Fruit fly (Drosophila melanogaster) whole organism, wandering third instar larva: ENCODE data around the gene RpS17.

Experiments used
- Abd-B ChIP-seq: fragments of >200 bp; optimal IDR thresholded peaks from 2 replicates; lab custom pipeline; 2017; ENCODE audit warnings: missing biosample characterization, missing genetic modification characterization
- CG32264 ChIP-seq: fragments of 200-800 bp; sonication (Bioruptor generic); optimal IDR thresholded peaks from 2 replicates; lab custom pipeline; 2016; ENCODE audit warnings: missing biosample characterization, missing genetic modification characterization
- CG9705 ChIP-seq: fragments of 200-800 bp; sonication (Bioruptor generic); optimal IDR thresholded peaks from 2 replicates; lab custom pipeline; 2018; ENCODE audit warnings: missing biosample characterization, mild to moderate bottlenecking, missing genetic modification characterization
- CrebA ChIP-seq: fragments of 200-800 bp; sonication (Bioruptor generic); optimal IDR thresholded peaks from 2 replicates; lab custom pipeline; 2016; ENCODE audit warnings: missing biosample characterization, mild to moderate bottlenecking, missing genetic modification characterization, borderline replicate concordance
- Dfd ChIP-seq: fragments of >200 bp; optimal IDR thresholded peaks from 2 replicates; lab custom pipeline; 2017; ENCODE audit warnings: missing biosample characterization, missing genetic modification characterization
- Dif ChIP-seq: fragments of 200-275, 200-300 bp; sonication (Bioruptor generic); optimal IDR thresholded peaks from 2 replicates; lab custom pipeline; 2018; ENCODE audit warnings: missing biosample characterization, missing genetic modification characterization; ENCODE audit not compliant: partially characterized antibody
- GATAd ChIP-seq: sonication (Bioruptor generic); optimal IDR thresholded peaks from 2 replicates; lab custom pipeline; 2016; ENCODE audit warnings: missing biosample characterization, missing genetic modification characterization
- HLH106 ChIP-seq: fragments of 200-800 bp; optimal IDR thresholded peaks from 3 replicates; lab custom pipeline; 2019; ENCODE audit warnings: missing biosample characterization, mild to moderate bottlenecking, missing genetic modification characterization, moderate library complexity
- Hnf4 ChIP-seq: fragments of 200-800 bp; sonication (Bioruptor generic); optimal IDR thresholded peaks from 2 replicates; lab custom pipeline; 2016; ENCODE audit warnings: missing biosample characterization, mild to moderate bottlenecking, missing genetic modification characterization
- Hr78 ChIP-seq: fragments of >200 bp; optimal IDR thresholded peaks from 2 replicates; lab custom pipeline; 2017; ENCODE audit warnings: missing biosample characterization, missing genetic modification characterization
- Hr83 ChIP-seq: fragments of 200-300 bp; sonication (Bioruptor generic); optimal IDR thresholded peaks from 2 replicates; lab custom pipeline; 2016; ENCODE audit warnings: missing biosample characterization, mild to moderate bottlenecking, missing genetic modification characterization, moderate library complexity; ENCODE audit not compliant: poor library complexity, severe bottlenecking
- Jra ChIP-seq: sonication (Bioruptor generic); optimal IDR thresholded peaks from 2 replicates; lab custom pipeline; 2016; ENCODE audit warnings: missing biosample characterization, missing genetic modification characterization
- Mio ChIP-seq: sonication (Bioruptor generic); optimal IDR thresholded peaks from 2 replicates; lab custom pipeline; 2016; ENCODE audit warnings: missing biosample characterization, missing genetic modification characterization
- Myc ChIP-seq: fragments of >200 bp; optimal IDR thresholded peaks from 2 replicates; lab custom pipeline; 2017
- N ChIP-seq: fragments of >200 bp; optimal IDR thresholded peaks from 2 replicates; lab custom pipeline; 2018; ENCODE audit warnings: missing biosample characterization, missing external identifiers, missing genetic modification characterization
- OdsH ChIP-seq: fragments of 200-800 bp; sonication (Bioruptor generic); optimal IDR thresholded peaks from 2 replicates; lab custom pipeline; 2016; ENCODE audit warnings: missing biosample characterization, mild to moderate bottlenecking, missing genetic modification characterization
- Rel ChIP-seq, 2 experiments: fragments of 200-800 bp; sonication (Bioruptor generic) in 1 of 2; optimal IDR thresholded peaks; 2 replicates in 1 of 2; 3 replicates in 1 of 2; lab custom pipeline; 2016 to 2019; ENCODE audit warnings: mild to moderate bottlenecking in 2 of 2, missing biosample characterization in 2 of 2, missing genetic modification characterization in 2 of 2, moderate library complexity in 1 of 2
- Sp1 ChIP-seq: fragments of 200-800 bp; sonication (Bioruptor generic); optimal IDR thresholded peaks from 3 replicates; lab custom pipeline; 2019; ENCODE audit warnings: missing biosample characterization, mild to moderate bottlenecking, missing genetic modification characterization, moderate library complexity
- Vsx2 ChIP-seq: fragments of 200-300, 225-300 bp; sonication (Bioruptor generic); optimal IDR thresholded peaks from 2 replicates; lab custom pipeline; 2018; ENCODE audit warnings: missing biosample characterization, missing genetic modification characterization; ENCODE audit not compliant: partially characterized antibody
- br ChIP-seq: fragments of 200-800 bp; sonication (Bioruptor generic); optimal IDR thresholded peaks from 2 replicates; lab custom pipeline; 2016; ENCODE audit warnings: missing biosample characterization, missing genetic modification characterization
- brk ChIP-seq: fragments of 200-800 bp; sonication (Bioruptor generic); optimal IDR thresholded peaks from 2 replicates; lab custom pipeline; 2016; ENCODE audit warnings: missing biosample characterization, mild to moderate bottlenecking, missing genetic modification characterization
- dl ChIP-seq, 2 experiments: fragments of 175-275, 200-275 bp in 1 of 2; fragments of 200-275 bp in 1 of 2; sonication (Bioruptor generic); optimal IDR thresholded peaks; lab custom pipeline; 2018; ENCODE audit warnings: mild to moderate bottlenecking in 2 of 2, missing biosample characterization in 2 of 2, missing genetic modification characterization in 2 of 2, moderate library complexity in 2 of 2; ENCODE audit not compliant: partially characterized antibody in 2 of 2, insufficient read depth in 1 of 2
- dmrt93B ChIP-seq: fragments of 200-800 bp; sonication (Bioruptor generic); optimal IDR thresholded peaks from 2 replicates; lab custom pipeline; 2018; ENCODE audit warnings: missing biosample characterization, mild to moderate bottlenecking, missing genetic modification characterization
- dsf ChIP-seq: sonication (Bioruptor generic); optimal IDR thresholded peaks from 2 replicates; lab custom pipeline; 2016; ENCODE audit warnings: missing biosample characterization, missing genetic modification characterization, borderline replicate concordance
- ey ChIP-seq: fragments of 200-800 bp; sonication (Bioruptor generic); optimal IDR thresholded peaks from 2 replicates; lab custom pipeline; 2016; ENCODE audit warnings: missing biosample characterization, missing genetic modification characterization
- foxo ChIP-seq, 2 experiments: fragments of 200-800 bp; sonication (Bioruptor generic); optimal IDR thresholded peaks; 2 replicates in 1 of 2; 3 replicates in 1 of 2; lab custom pipeline; 2016 to 2017; ENCODE audit warnings: missing biosample characterization in 2 of 2, missing genetic modification characterization in 2 of 2
- fru ChIP-seq: fragments of 200-800 bp; sonication (Bioruptor generic); optimal IDR thresholded peaks from 3 replicates; lab custom pipeline; 2016; ENCODE audit warnings: missing biosample characterization, mild to moderate bottlenecking, missing genetic modification characterization
- h ChIP-seq: fragments of 200-800 bp; sonication (Bioruptor generic); optimal IDR thresholded peaks from 3 replicates; lab custom pipeline; 2016; ENCODE audit warnings: missing biosample characterization, mild to moderate bottlenecking, missing genetic modification characterization
- jim ChIP-seq: fragments of 175-275, 200-325 bp; sonication (Bioruptor generic); optimal IDR thresholded peaks from 2 replicates; lab custom pipeline; 2016; ENCODE audit warnings: missing biosample characterization, mild to moderate bottlenecking, missing genetic modification characterization
- lola ChIP-seq: fragments of >200 bp; optimal IDR thresholded peaks from 2 replicates; lab custom pipeline; 2017; ENCODE audit warnings: missing biosample characterization, missing genetic modification characterization
- pan ChIP-seq: fragments of >200 bp; optimal IDR thresholded peaks from 2 replicates; lab custom pipeline; 2017
- psq ChIP-seq: fragments of 200-800 bp; sonication (Bioruptor generic); optimal IDR thresholded peaks from 3 replicates; lab custom pipeline; 2017; ENCODE audit warnings: missing biosample characterization, mild to moderate bottlenecking, missing genetic modification characterization, moderate library complexity
- rgr ChIP-seq: fragments of 200-800 bp; sonication (Bioruptor generic); optimal IDR thresholded peaks from 3 replicates; lab custom pipeline; 2016; ENCODE audit warnings: missing biosample characterization, mild to moderate bottlenecking, missing genetic modification characterization
- sage ChIP-seq: fragments of 200-800 bp; sonication (Bioruptor generic); optimal IDR thresholded peaks from 2 replicates; lab custom pipeline; 2016; ENCODE audit warnings: missing biosample characterization, mild to moderate bottlenecking, missing genetic modification characterization
- sv ChIP-seq: fragments of 200-800 bp; sonication (Bioruptor generic); optimal IDR thresholded peaks from 3 replicates; lab custom pipeline; 2016; ENCODE audit warnings: missing biosample characterization, missing genetic modification characterization
- tai ChIP-seq: sonication (Bioruptor generic); optimal IDR thresholded peaks from 2 replicates; lab custom pipeline; 2016; ENCODE audit warnings: missing biosample characterization, missing genetic modification characterization
- usp ChIP-seq: fragments of >200 bp; optimal IDR thresholded peaks from 2 replicates; lab custom pipeline; 2017; ENCODE audit warnings: missing biosample characterization, missing genetic modification characterization
- woc ChIP-seq: sonication (Bioruptor generic); optimal IDR thresholded peaks from 2 replicates; lab custom pipeline; 2016; ENCODE audit warnings: missing biosample characterization, mild to moderate bottlenecking, missing genetic modification characterization

Gene RpS17

DNA sequence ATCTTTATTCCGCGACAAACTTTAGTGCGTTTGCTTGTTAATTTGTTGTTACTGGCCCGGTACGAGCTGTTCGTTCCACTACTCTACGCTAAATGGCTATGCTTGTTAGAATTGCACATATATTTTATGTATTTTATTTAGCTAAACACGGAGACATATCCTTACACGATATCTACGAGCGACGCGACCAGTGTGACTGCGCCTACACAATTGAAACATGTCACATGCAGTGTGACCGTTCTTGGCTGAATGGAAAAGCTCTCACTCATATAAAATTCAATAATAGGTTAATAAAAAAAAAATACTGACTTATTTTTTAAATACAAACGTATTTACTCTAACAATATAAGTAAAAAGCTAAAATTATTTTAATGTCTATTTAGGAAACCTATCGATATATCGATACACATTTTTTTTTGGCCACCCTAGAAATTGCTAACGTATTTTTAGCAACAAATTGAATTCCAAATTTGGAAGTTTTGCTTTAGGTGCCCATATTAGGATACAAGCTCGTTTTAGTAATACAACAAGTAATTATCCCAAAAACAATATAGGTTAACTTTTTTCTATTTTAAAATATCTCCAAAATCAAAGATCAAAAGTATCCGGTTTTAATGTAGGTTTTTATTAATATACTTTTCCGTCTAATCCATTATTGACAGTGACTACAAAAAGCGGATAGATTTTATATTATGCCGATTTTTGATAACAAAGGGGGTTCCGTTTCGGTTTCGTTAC lies 30.4 kb downstream of the RpS17 start, which contains the start of gene CG4080 (continued):
- TF ChIP-seq dsf (GFP tag; lab: Kevin White, UChicago) (peak; percentile 2), rgr (peak; percentile 40), Abd-B (GFP tag; lab: Kevin White, UChicago) (no peak), CG9705 (GFP tag; lab: Kevin White, UChicago) (no peak), Hr83 (peak; percentile 25), Sp1 (GFP tag; lab: Kevin White, UChicago) (peak; percentile 50), CG32264 (GFP tag; lab: Kevin White, UChicago) (peak; percentile 23)

- no peak for TF ChIP-seq brk (GFP tag; lab: Kevin White, UChicago)
- peak in 1 of 2 experiments; percentile 36 for TF ChIP-seq foxo (GFP tag; optimal IDR thresholded peaks at IDR 0.05; lab: Kevin White, UChicago)
- TF ChIP-seq Rel (GFP tag; optimal IDR thresholded peaks at IDR 0.05; lab: Kevin White, UChicago) = no peak
- peak; percentile 51 for TF ChIP-seq Rel (tag; optimal IDR thresholded peaks at IDR 0.05; lab: Kevin White, UChicago)
These were observed 31.1 kb downstream of the RpS17 start for dm6 chr3L:9398435-9398981.

DNA sequence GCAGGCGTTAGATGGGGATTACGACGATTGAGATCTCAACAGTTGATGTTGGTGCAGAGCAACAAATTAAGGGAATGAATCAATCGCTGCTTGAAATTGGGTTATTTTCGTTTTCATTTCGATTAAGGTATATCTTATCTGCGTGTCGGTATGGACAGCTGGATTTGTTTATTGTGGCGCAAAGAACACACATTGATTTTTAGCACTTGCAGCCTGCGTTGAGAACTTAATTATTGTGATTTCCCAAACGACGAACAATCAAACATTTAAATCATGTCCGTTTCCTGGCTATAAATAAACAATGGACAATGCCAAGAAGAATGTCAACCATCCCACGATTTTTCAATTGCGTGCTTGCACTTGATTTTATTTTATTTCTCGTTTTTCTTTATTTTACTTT lies 31.6 kb downstream of the RpS17 start:
- TF ChIP-seq Sp1 (GFP tag; lab: Kevin White, UChicago) (no peak), Jra (GFP tag; lab: Kevin White, UChicago) (no peak), Hr83 (no peak), CG9705 (GFP tag; lab: Kevin White, UChicago) (no peak), Myc (no peak), Abd-B (GFP tag; lab: Kevin White, UChicago) (no peak), woc (GFP tag; lab: Kevin White, UChicago) (peak; percentile 18), tai (GFP tag; lab: Kevin White, UChicago) (peak; percentile 12), brk (GFP tag; lab: Kevin White, UChicago) (no peak), Rel (GFP tag; optimal IDR thresholded peaks at IDR 0.05; lab: Kevin White, UChicago) (no peak), Rel (tag; optimal IDR thresholded peaks at IDR 0.05; lab: Kevin White, UChicago) (peak; percentile 62), ey (GFP tag; lab: Kevin White, UChicago) (no peak), Mio (GFP tag; lab: Kevin White, UChicago) (no peak)

DNA sequence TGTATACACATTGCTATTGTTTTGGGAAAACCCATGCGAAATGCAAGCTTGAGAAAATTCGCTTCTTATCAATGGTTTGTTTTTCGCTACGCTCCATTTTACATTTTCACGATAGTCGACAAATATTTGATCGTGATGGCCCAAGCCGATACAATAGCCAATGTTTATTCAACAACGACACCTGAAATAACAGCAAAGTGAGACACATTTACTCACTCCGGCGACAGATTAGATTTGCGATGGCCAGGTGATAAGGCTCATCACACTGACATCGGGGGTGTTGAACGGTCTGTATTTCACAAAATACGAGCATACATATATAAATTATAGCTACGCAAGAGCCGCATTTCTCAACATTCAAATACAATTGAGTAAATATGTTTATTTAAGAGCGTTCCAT lies 32.5 kb downstream of the RpS17 start:
- TF ChIP-seq Myc = no peak
- TF ChIP-seq dmrt93B (GFP tag; lab: Kevin White, UChicago) = no peak
- peak; percentile 11 for TF ChIP-seq HLH106 (tag; lab: Kevin White, UChicago)
- TF ChIP-seq GATAd (GFP tag; lab: Kevin White, UChicago) = peak; percentile 8
- no peak for TF ChIP-seq Dfd (GFP tag; lab: Kevin White, UChicago)
- no peak for TF ChIP-seq dsf (GFP tag; lab: Kevin White, UChicago)
- no peak for TF ChIP-seq lola (GFP tag; lab: Kevin White, UChicago)
- TF ChIP-seq Sp1 (GFP tag; lab: Kevin White, UChicago) = peak; percentile 38
- TF ChIP-seq Rel (GFP tag; optimal IDR thresholded peaks at IDR 0.05; lab: Kevin White, UChicago) = peak; percentile 19
- TF ChIP-seq Rel (tag; optimal IDR thresholded peaks at IDR 0.05; lab: Kevin White, UChicago) = peak; percentile 84
- TF ChIP-seq pan (lab: Kevin White, UChicago) = no peak
- no peak for TF ChIP-seq woc (GFP tag; lab: Kevin White, UChicago)
- peak; percentile 40 for TF ChIP-seq Hnf4
- peak; percentile 46 for TF ChIP-seq CG32264 (GFP tag; lab: Kevin White, UChicago)
- no peak for TF ChIP-seq Vsx2 (GFP tag; lab: Kevin White, UChicago)
- TF ChIP-seq CrebA (GFP tag; lab: Kevin White, UChicago) = no peak
- no peak for TF ChIP-seq dl (GFP tag; optimal IDR thresholded peaks at IDR 0.05; lab: Kevin White, UChicago; ENCODE audit: insufficient read depth in 1 of 2, partially characterized antibody in 2 of 2)
- no peak for TF ChIP-seq Abd-B (GFP tag; lab: Kevin White, UChicago)
- TF ChIP-seq fru (GFP tag; lab: Kevin White, UChicago) = peak; percentile 20
- TF ChIP-seq tai (GFP tag; lab: Kevin White, UChicago) = peak; percentile 69
- no peak for TF ChIP-seq usp (GFP tag; lab: Kevin White, UChicago)
- TF ChIP-seq Hr83 = peak; percentile 97
- TF ChIP-seq h (GFP tag; lab: Kevin White, UChicago) = peak; percentile 75
- no peak for TF ChIP-seq sage (GFP tag; lab: Kevin White, UChicago)
- peak; percentile 43 for TF ChIP-seq br (GFP tag; lab: Kevin White, UChicago)
- TF ChIP-seq psq (GFP tag; lab: Kevin White, UChicago) = no peak
- TF ChIP-seq Mio (GFP tag; lab: Kevin White, UChicago) = no peak
- TF ChIP-seq foxo (GFP tag; optimal IDR thresholded peaks at IDR 0.05; lab: Kevin White, UChicago) = peak in 1 of 2 experiments; percentile 51
- peak; percentile 20 for TF ChIP-seq ey (GFP tag; lab: Kevin White, UChicago)
- TF ChIP-seq CG9705 (GFP tag; lab: Kevin White, UChicago) = no peak
- TF ChIP-seq Hr78 (GFP tag; lab: Kevin White, UChicago) = no peak
- TF ChIP-seq jim (GFP tag; lab: Kevin White, UChicago) = no peak
- peak; percentile 55 for TF ChIP-seq OdsH
- TF ChIP-seq N (GFP tag; lab: Kevin White, UChicago) = no peak
- no peak for TF ChIP-seq sv
- TF ChIP-seq rgr = peak; percentile 68
- TF ChIP-seq Jra (GFP tag; lab: Kevin White, UChicago) = peak; percentile 38
- no peak for TF ChIP-seq Dif (GFP tag; lab: Kevin White, UChicago)
- TF ChIP-seq brk (GFP tag; lab: Kevin White, UChicago) = peak; percentile 23
